Worm (Caenorhabditis elegans) whole organism, L2 larva: ENCODE measurements around the gene srx-50.

Experiments
- C34F6.9 ChIP-seq: fragments of 150-350 bp; optimal IDR thresholded peaks from 2 replicates; lab custom pipeline; 2014; ENCODE audit warnings: missing biosample characterization, missing genetic modification characterization
- F13H6.1 ChIP-seq: sonication (generic microtip); optimal IDR thresholded peaks from 2 replicates; lab custom pipeline; 2016; ENCODE audit warnings: missing genetic modification characterization, missing compliant biosample characterization
- R02D3.7 ChIP-seq: fragments of 150-350 bp; optimal IDR thresholded peaks from 2 replicates; lab custom pipeline; 2014; ENCODE audit warnings: missing biosample characterization, missing genetic modification characterization
- Y55F3AM.14 ChIP-seq: fragments of 200-800 bp; sonication (Bioruptor generic); optimal IDR thresholded peaks from 2 replicates; lab custom pipeline; 2018; ENCODE audit warnings: mild to moderate bottlenecking, missing genetic modification characterization, missing compliant biosample characterization
- ZK546.5 ChIP-seq: sonication (generic microtip); optimal IDR thresholded peaks from 2 replicates; lab custom pipeline; 2017; ENCODE audit warnings: missing biosample characterization, missing genetic modification characterization
- aly-2 ChIP-seq: fragments of 150-350 bp; optimal IDR thresholded peaks from 2 replicates; lab custom pipeline; 2014; ENCODE audit warnings: missing biosample characterization, missing genetic modification characterization
- ceh-16 ChIP-seq: fragments of 150-350 bp; optimal IDR thresholded peaks from 2 replicates; lab custom pipeline; 2014; ENCODE audit warnings: missing biosample characterization, missing genetic modification characterization
- ceh-82 ChIP-seq: fragments of 150-350 bp; optimal IDR thresholded peaks from 2 replicates; lab custom pipeline; 2014; ENCODE audit warnings: missing biosample characterization, missing genetic modification characterization
- crh-2 ChIP-seq: sonication (generic microtip); optimal IDR thresholded peaks from 2 replicates; lab custom pipeline; 2017; ENCODE audit warnings: missing biosample characterization, missing genetic modification characterization
- dmd-4 ChIP-seq: sonication (generic microtip); optimal IDR thresholded peaks from 2 replicates; lab custom pipeline; 2017; ENCODE audit warnings: missing biosample characterization, missing genetic modification characterization
- egl-27 ChIP-seq: sonication (generic microtip); optimal IDR thresholded peaks from 3 replicates; lab custom pipeline; 2017; ENCODE audit warnings: missing biosample characterization, missing genetic modification reagents, missing genetic modification characterization
- elt-1 ChIP-seq: fragments of 150-350 bp; optimal IDR thresholded peaks from 2 replicates; lab custom pipeline; 2014; ENCODE audit warnings: missing biosample characterization, missing genetic modification characterization
- elt-3 ChIP-seq: sonication (generic microtip); optimal IDR thresholded peaks from 2 replicates; lab custom pipeline; 2017; ENCODE audit warnings: missing biosample characterization, missing genetic modification characterization
- fos-1 ChIP-seq: fragments of 150-350 bp; optimal IDR thresholded peaks from 2 replicates; lab custom pipeline; 2014; ENCODE audit warnings: missing biosample characterization, missing genetic modification characterization
- gmeb-1 ChIP-seq: fragments of 150-350 bp; optimal IDR thresholded peaks from 2 replicates; lab custom pipeline; 2014; ENCODE audit warnings: missing biosample characterization, missing genetic modification characterization
- lin-11 ChIP-seq: fragments of 150-350 bp; sonication (generic microtip); optimal IDR thresholded peaks from 2 replicates; lab custom pipeline; 2014; ENCODE audit warnings: missing biosample characterization, missing genetic modification characterization, inconsistent platforms, mixed read lengths
- lin-13 ChIP-seq: fragments of 150-350 bp; optimal IDR thresholded peaks from 2 replicates; lab custom pipeline; 2014; ENCODE audit warnings: missing biosample characterization, missing genetic modification reagents, missing genetic modification characterization
- lsy-2 ChIP-seq, 2 experiments: fragments of 150-350 bp in 1 of 2; sonication (generic microtip) in 1 of 2; optimal IDR thresholded peaks; 2 replicates each; lab custom pipeline; 2014 to 2017; ENCODE audit warnings: missing biosample characterization in 2 of 2, missing genetic modification characterization in 2 of 2
- mab-5 ChIP-seq: fragments of 150-350 bp; optimal IDR thresholded peaks from 2 replicates; lab custom pipeline; 2014; ENCODE audit warnings: missing biosample characterization, missing genetic modification characterization
- nhr-12 ChIP-seq: fragments of 150-350 bp; optimal IDR thresholded peaks from 2 replicates; lab custom pipeline; 2014; ENCODE audit warnings: missing biosample characterization, missing genetic modification characterization
- nhr-129 ChIP-seq: fragments of 150-350 bp; optimal IDR thresholded peaks from 2 replicates; lab custom pipeline; 2014; ENCODE audit warnings: missing biosample characterization, missing genetic modification characterization
- nhr-21 ChIP-seq: fragments of 150-350 bp; optimal IDR thresholded peaks from 2 replicates; lab custom pipeline; 2014; ENCODE audit warnings: missing biosample characterization, missing genetic modification characterization
- nhr-23 ChIP-seq: fragments of 150-350 bp; optimal IDR thresholded peaks from 2 replicates; lab custom pipeline; 2014; ENCODE audit warnings: missing biosample characterization, missing genetic modification reagents, missing genetic modification characterization
- nhr-237 ChIP-seq: fragments of 150-350 bp; optimal IDR thresholded peaks from 2 replicates; lab custom pipeline; 2014; ENCODE audit warnings: missing biosample characterization, missing genetic modification characterization
- nhr-25 ChIP-seq: fragments of 150-350 bp; sonication (generic microtip); optimal IDR thresholded peaks from 3 replicates; lab custom pipeline; 2014; ENCODE audit warnings: missing biosample characterization, missing genetic modification characterization
- nhr-6 ChIP-seq: fragments of 150-350 bp; optimal IDR thresholded peaks from 2 replicates; lab custom pipeline; 2014; ENCODE audit warnings: missing biosample characterization, missing genetic modification characterization
- peb-1 ChIP-seq: fragments of 150-350 bp; optimal IDR thresholded peaks from 2 replicates; lab custom pipeline; 2014; ENCODE audit warnings: missing biosample characterization, missing genetic modification characterization
- sem-4 ChIP-seq: fragments of 150-350 bp; optimal IDR thresholded peaks from 2 replicates; lab custom pipeline; 2014; ENCODE audit warnings: missing biosample characterization, missing genetic modification reagents, missing genetic modification characterization
- sma-3 ChIP-seq: sonication (generic microtip); optimal IDR thresholded peaks from 2 replicates; lab custom pipeline; 2016; ENCODE audit warnings: missing genetic modification reagents, missing genetic modification characterization, missing compliant biosample characterization
- sma-9 ChIP-seq, 2 experiments: fragments of 150-350 bp in 1 of 2; sonication (generic microtip) in 1 of 2; optimal IDR thresholded peaks; 2 replicates each; lab custom pipeline; 2014 to 2016; ENCODE audit warnings: missing genetic modification characterization in 2 of 2, mild to moderate bottlenecking in 1 of 2, missing biosample characterization in 1 of 2, missing compliant biosample characterization in 1 of 2, missing genetic modification reagents in 1 of 2, moderate library complexity in 1 of 2
- snpc-4 ChIP-seq: fragments of 150-350 bp; optimal IDR thresholded peaks from 2 replicates; lab custom pipeline; 2014; ENCODE audit warnings: missing biosample characterization, missing genetic modification characterization
- unc-39 ChIP-seq: fragments of 150-350 bp; optimal IDR thresholded peaks from 2 replicates; lab custom pipeline; 2014; ENCODE audit warnings: missing biosample characterization, missing genetic modification characterization
- unc-55 ChIP-seq: fragments of 150-350 bp; sonication (generic microtip); optimal IDR thresholded peaks from 3 replicates; lab custom pipeline; 2014; ENCODE audit warnings: missing biosample characterization, missing genetic modification reagents, missing genetic modification characterization
- zag-1 ChIP-seq: fragments of 150-350 bp; optimal IDR thresholded peaks from 2 replicates; lab custom pipeline; 2014; ENCODE audit warnings: missing biosample characterization, missing genetic modification characterization
- ztf-4 ChIP-seq: fragments of 150-350 bp; optimal IDR thresholded peaks from 2 replicates; lab custom pipeline; 2014; ENCODE audit warnings: missing biosample characterization, missing genetic modification characterization

Gene srx-50

ce11 chrIV:7039476-7040261 is 18.1 kb upstream of the srx-50 start, which contains the start of the genes cogc-2 and klp-18 (continued):
- TF ChIP-seq sem-4 (tag; lab: Kevin White, UChicago) (peak; percentile 76), peb-1 (tag; lab: Kevin White, UChicago) (no peak), crh-2 (peak; percentile 88), F13H6.1 (tag; lab: Kevin White, UChicago) (peak; percentile 83)

- no peak for TF ChIP-seq nhr-12 (tag; lab: Kevin White, UChicago)
Observed at ce11 chrIV:7043430-7043829, 14.3 kb upstream of the srx-50 start.

ce11 chrIV:7044552-7045139 is 13.1 kb upstream of the srx-50 start, which contains the start of gene tin-9.1:
Gene tin-9.1, minus strand, starts transcription at chrIV:7044602.
- TF ChIP-seq nhr-6 (tag; lab: Kevin White, UChicago) (peak; percentile 53), lin-11 (tag; lab: Kevin White, UChicago) (no peak), crh-2 (peak; percentile 88), ceh-16 (peak; percentile 11), unc-55 (GFP tag; lab: Kevin White, UChicago) (peak; percentile 83), nhr-21 (tag; lab: Kevin White, UChicago) (peak; percentile 53), zag-1 (tag; lab: Kevin White, UChicago) (no peak), R02D3.7 (tag; lab: Kevin White, UChicago) (peak; percentile 15), nhr-12 (tag; lab: Kevin White, UChicago) (no peak), Y55F3AM.14 (GFP tag; lab: Kevin White, UChicago) (no peak), sma-9 (GFP tag; optimal IDR thresholded peaks at IDR 0.05; lab: Kevin White, UChicago) (peak; percentile 89), sma-9 (tag; optimal IDR thresholded peaks at IDR 0.05; lab: Kevin White, UChicago) (no peak), nhr-25 (tag; lab: Kevin White, UChicago) (peak; percentile 69), lsy-2 (tag; optimal IDR thresholded peaks at IDR 0.05; lab: Kevin White, UChicago) (peak; percentile 72 to 93), fos-1 (tag; lab: Kevin White, UChicago) (peak; percentile 60), nhr-237 (tag; lab: Kevin White, UChicago) (no peak), ztf-4 (tag; lab: Kevin White, UChicago) (peak; percentile 49), C34F6.9 (peak; percentile 96), elt-1 (no peak), elt-3 (tag; lab: Kevin White, UChicago) (no peak), sem-4 (tag; lab: Kevin White, UChicago) (peak; percentile 70), dmd-4 (tag; lab: Kevin White, UChicago) (peak; percentile 9), sma-3 (GFP tag; lab: Kevin White, UChicago) (peak; percentile 57), nhr-129 (tag; lab: Kevin White, UChicago) (peak; percentile 67), F13H6.1 (tag; lab: Kevin White, UChicago) (peak; percentile 66), unc-39 (tag; lab: Kevin White, UChicago) (no peak), ceh-82 (tag; lab: Kevin White, UChicago) (no peak), aly-2 (tag; lab: Kevin White, UChicago) (no peak), egl-27 (tag; lab: Kevin White, UChicago) (peak; percentile 24), lin-13 (peak; percentile 59), nhr-23 (tag; lab: Kevin White, UChicago) (no peak), gmeb-1 (tag; lab: Kevin White, UChicago) (peak; percentile 87), ZK546.5 (tag; lab: Kevin White, UChicago) (no peak), mab-5 (tag; lab: Kevin White, UChicago) (peak; percentile 38), snpc-4 (tag; lab: Kevin White, UChicago) (peak; percentile 68)
